Worm (Caenorhabditis elegans): ENCODE data around the gene B0252.1.

Gene B0252.1

DNA sequence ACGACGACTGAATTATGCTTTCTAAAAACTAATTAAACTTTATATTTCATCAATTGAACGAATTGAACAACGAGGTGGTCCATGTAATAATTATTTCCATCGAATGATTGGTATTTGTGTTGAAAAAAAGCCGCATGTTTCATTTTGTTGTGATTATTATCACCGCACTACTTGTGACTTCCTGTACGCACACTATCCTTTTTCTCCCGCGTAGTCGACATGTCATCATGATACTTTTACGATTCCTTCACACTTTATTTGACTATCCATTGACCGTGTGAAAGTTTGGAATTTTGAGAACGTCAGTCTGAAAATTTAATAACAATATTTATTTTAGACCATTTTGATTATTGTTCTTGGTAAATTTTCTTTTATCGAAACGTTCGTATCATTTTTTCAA is 8.1 kb downstream of the B0252.1 start, which contains the start of gene F22D3.4:
Gene F22D3.4 (minus strand): TSS at position 1 of the 400 bp plus-strand sequence.
- no peak for TF ChIP-seq hif-1 (tag; optimal IDR thresholded peaks at IDR 0.05)
- no peak for TF ChIP-seq ceh-32 (tag; optimal IDR thresholded peaks at IDR 0.05; ENCODE audit: poor library complexity)
- no peak for TF ChIP-seq mxl-3 (GFP tag; optimal IDR thresholded peaks at IDR 0.05)
- peak; percentile 72 for TF ChIP-seq nhr-28 (tag; optimal IDR thresholded peaks at IDR 0.05)
- no peak for TF ChIP-seq nhr-76 (tag; optimal IDR thresholded peaks at IDR 0.05)
- TF ChIP-seq ces-1 (GFP tag; optimal IDR thresholded peaks at IDR 0.05), result no peak
- TF ChIP-seq hmg-1.1 (GFP tag; IDR thresholded peaks at IDR 0.05), result no peak
- TF ChIP-seq aha-1 (tag), result peak; percentile 33
- TF ChIP-seq lin-1 (GFP tag; IDR thresholded peaks at IDR 0.05), result 0 out of 2 replicates have a peak, but pooled peaks have one; percentile 35
- no peak for TF ChIP-seq T20F7.1 (GFP tag; optimal IDR thresholded peaks at IDR 0.05)
- no peak for TF ChIP-seq Y5F2A.4 (GFP tag; optimal IDR thresholded peaks at IDR 0.05)
- peak; percentile 44 for TF ChIP-seq pqm-1 (tag; optimal IDR thresholded peaks at IDR 0.05)
- TF ChIP-seq unc-62 (GFP tag; optimal IDR thresholded peaks at IDR 0.05 in 1 of 2), result peak in 1 of 2 experiments; percentile 56
- no peak for TF ChIP-seq unc-62 (tag; optimal IDR thresholded peaks at IDR 0.05)
- TF ChIP-seq aly-2 (tag; optimal IDR thresholded peaks at IDR 0.05), result no peak
- no peak for TF ChIP-seq dmd-9 (GFP tag; IDR thresholded peaks at IDR 0.05)
- TF ChIP-seq lin-15B (tag; optimal IDR thresholded peaks at IDR 0.05), result no peak
- peak; percentile 34 for TF ChIP-seq dmd-6 (GFP tag; IDR thresholded peaks at IDR 0.05)
- TF ChIP-seq fkh-10 (GFP tag; optimal IDR thresholded peaks at IDR 0.05), result no peak
- no peak for TF ChIP-seq arid-1 (GFP tag; conservative IDR thresholded peaks at IDR 0.05)
- peak; percentile 68 for TF ChIP-seq hlh-30 (tag; optimal IDR thresholded peaks at IDR 0.05; ENCODE audit: insufficient read depth)
- TF ChIP-seq dpl-1 (GFP tag; optimal IDR thresholded peaks at IDR 0.05), result no peak
- TF ChIP-seq hlh-11 (tag; optimal IDR thresholded peaks at IDR 0.05), result peak; percentile 17
- TF ChIP-seq ceh-82 (tag; optimal IDR thresholded peaks at IDR 0.05), result no peak
- TF ChIP-seq sdz-12 (GFP tag; optimal IDR thresholded peaks at IDR 0.05), result no peak
- TF ChIP-seq dve-1 (tag; optimal IDR thresholded peaks at IDR 0.05; ENCODE audit: insufficient read depth), result no peak
- no peak for TF ChIP-seq ctbp-1 (GFP tag; IDR thresholded peaks at IDR 0.05)
- no peak for TF ChIP-seq cey-2 (tag; optimal IDR thresholded peaks at IDR 0.05; ENCODE audit: borderline replicate concordance, insufficient read depth)
- TF ChIP-seq ceh-44 (GFP tag; IDR thresholded peaks at IDR 0.05), result no peak
- TF ChIP-seq daf-8 (GFP tag; IDR thresholded peaks at IDR 0.05), result no peak
- TF ChIP-seq ztf-7 (tag; optimal IDR thresholded peaks at IDR 0.05), result no peak
- TF ChIP-seq daf-16 (GFP tag; optimal IDR thresholded peaks at IDR 0.05), result no peak
- TF ChIP-seq daf-16 (tag; optimal IDR thresholded peaks at IDR 0.05), result peak; percentile 11
- TF ChIP-seq php-3 (GFP tag; IDR thresholded peaks at IDR 0.05), result 0 out of 2 replicates have a peak, but pooled peaks have one; percentile 12
- TF ChIP-seq nhr-77 (tag; optimal IDR thresholded peaks at IDR 0.05), result peak; percentile 0
- no peak for TF ChIP-seq F26F4.8 (GFP tag; conservative IDR thresholded peaks at IDR 0.05)

DNA sequence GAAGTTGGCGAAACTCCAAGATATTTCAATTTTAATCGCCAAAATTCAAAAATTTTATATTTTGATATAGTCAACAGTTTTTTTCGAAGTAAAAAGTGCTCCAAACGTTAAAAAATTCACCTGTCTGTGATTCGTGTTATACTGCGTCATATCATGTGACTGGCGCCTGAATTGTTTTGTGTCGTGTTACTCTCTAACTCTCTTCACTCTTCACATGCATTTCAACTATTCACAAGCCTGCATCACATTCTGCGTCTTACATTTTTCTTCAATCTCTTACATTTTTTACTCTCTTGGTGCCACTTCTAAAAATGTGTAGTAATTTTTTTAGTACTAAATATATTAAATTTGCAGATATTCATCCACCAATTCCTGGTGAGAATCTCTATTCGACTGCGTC is 8.9 kb downstream of the B0252.1 start, which contains the start of gene flcn-1:
Gene flcn-1 (plus strand): TSS at position 348 of the 400 bp plus-strand sequence.
- TF ChIP-seq ZK337.2 (GFP tag; IDR thresholded peaks at IDR 0.05) (no peak), lir-3 (tag; optimal IDR thresholded peaks at IDR 0.05) (no peak), lim-7 (GFP tag; IDR thresholded peaks at IDR 0.05) (no peak), F49E8.2 (tag; optimal IDR thresholded peaks at IDR 0.05; ENCODE audit: borderline replicate concordance) (no peak), zip-2 (tag; optimal IDR thresholded peaks at IDR 0.05) (no peak), aly-2 (tag; optimal IDR thresholded peaks at IDR 0.05) (no peak), Y5F2A.4 (GFP tag; optimal IDR thresholded peaks at IDR 0.05) (no peak), ctbp-1 (GFP tag; IDR thresholded peaks at IDR 0.05) (no peak), Y75B8A.6 (GFP tag; IDR thresholded peaks at IDR 0.05) (no peak), egl-27 (tag; optimal IDR thresholded peaks at IDR 0.05) (no peak), lin-15B (tag; optimal IDR thresholded peaks at IDR 0.05) (no peak), unc-62 (GFP tag; optimal IDR thresholded peaks at IDR 0.05 in 1 of 2) (peak in 1 of 2 experiments; percentile 50), unc-62 (tag; optimal IDR thresholded peaks at IDR 0.05) (no peak), nhr-42 (GFP tag; IDR thresholded peaks at IDR 0.05) (no peak), ama-1 (optimal IDR thresholded peaks at IDR 0.05) (no peak), mes-2 (tag; optimal IDR thresholded peaks at IDR 0.05; ENCODE audit: poor library complexity, severe bottlenecking) (peak; percentile 44), snpc-1.2 (GFP tag; IDR thresholded peaks at IDR 0.05) (no peak), ceh-28 (tag; optimal IDR thresholded peaks at IDR 0.05) (no peak), tag-97 (GFP tag; IDR thresholded peaks at IDR 0.05) (no peak), egl-43 (GFP tag; IDR thresholded peaks at IDR 0.05) (no peak), attf-4 (tag; optimal IDR thresholded peaks at IDR 0.05) (no peak), nhr-48 (tag; optimal IDR thresholded peaks at IDR 0.05) (no peak), ZK546.5 (tag; optimal IDR thresholded peaks at IDR 0.05) (no peak)
